Worm (Caenorhabditis elegans): ENCODE results near the gene hsp-17.

The hsp-17 gene

ce11 chrV:8428585-8429414 is 43.1 kb upstream of the hsp-17 start:
- TF ChIP-seq nhr-90 (tag; optimal IDR thresholded peaks at IDR 0.05; ENCODE audit: poor library complexity) = no peak
- TF ChIP-seq F16B12.6 (tag; optimal IDR thresholded peaks at IDR 0.05) = no peak
- TF ChIP-seq lin-39 (tag; optimal IDR thresholded peaks at IDR 0.05) = no peak
- TF ChIP-seq snpc-4 (tag; optimal IDR thresholded peaks at IDR 0.05) = no peak
- no peak for TF ChIP-seq aly-2 (tag; optimal IDR thresholded peaks at IDR 0.05)
- no peak for TF ChIP-seq efl-3 (GFP tag; optimal IDR thresholded peaks at IDR 0.05)
- TF ChIP-seq sox-4 (tag; optimal IDR thresholded peaks at IDR 0.05) = no peak
- TF ChIP-seq vab-15 (tag; optimal IDR thresholded peaks at IDR 0.05) = no peak
- TF ChIP-seq nhr-237 (tag; optimal IDR thresholded peaks at IDR 0.05) = no peak
- no peak for TF ChIP-seq grh-1 (GFP tag; IDR thresholded peaks at IDR 0.05)
- peak; percentile 7 for TF ChIP-seq irx-1 (tag; optimal IDR thresholded peaks at IDR 0.05)
- peak; percentile 53 for TF ChIP-seq mep-1 (tag; optimal IDR thresholded peaks at IDR 0.05)
- no peak for TF ChIP-seq lin-13 (GFP tag; optimal IDR thresholded peaks at IDR 0.05)
- TF ChIP-seq nhr-85 (tag) = peak; percentile 53
- TF ChIP-seq blmp-1 (tag; optimal IDR thresholded peaks at IDR 0.05) = no peak
- TF ChIP-seq nhr-19 (GFP tag; conservative IDR thresholded peaks at IDR 0.05) = peak; percentile 41
- peak; percentile 21 for TF ChIP-seq fos-1 (tag; optimal IDR thresholded peaks at IDR 0.05)
- peak; percentile 66 for TF ChIP-seq nhr-71 (tag; optimal IDR thresholded peaks at IDR 0.05)
- TF ChIP-seq Y116A8C.19 (tag; optimal IDR thresholded peaks at IDR 0.05; ENCODE audit: borderline replicate concordance) = no peak
- peak in 2 of 3 experiments; percentile 12 to 34 for TF ChIP-seq ceh-82 (tag; optimal IDR thresholded peaks at IDR 0.05)
- TF ChIP-seq ets-5 (GFP tag; IDR thresholded peaks at IDR 0.05) = no peak
- no peak for TF ChIP-seq hlh-17 (GFP tag; optimal IDR thresholded peaks at IDR 0.05; ENCODE audit: borderline replicate concordance)
- no peak for TF ChIP-seq lir-3 (tag; optimal IDR thresholded peaks at IDR 0.05; ENCODE audit: poor library complexity)
- no peak for TF ChIP-seq hlh-4 (tag; optimal IDR thresholded peaks at IDR 0.05)
- no peak for TF ChIP-seq mef-2 (tag; optimal IDR thresholded peaks at IDR 0.05)
- TF ChIP-seq aha-1 (tag; optimal IDR thresholded peaks at IDR 0.05) = no peak
- no peak for TF ChIP-seq egl-27 (tag; optimal IDR thresholded peaks at IDR 0.05)
- TF ChIP-seq mab-9 (GFP tag; IDR thresholded peaks at IDR 0.05) = no peak
- peak; percentile 22 for TF ChIP-seq tbx-2 (tag; optimal IDR thresholded peaks at IDR 0.05)
- TF ChIP-seq zip-4 (GFP tag; optimal IDR thresholded peaks at IDR 0.05) = no peak
- TF ChIP-seq egl-13 (tag; optimal IDR thresholded peaks at IDR 0.05) = no peak
- no peak for TF ChIP-seq elt-3 (tag; optimal IDR thresholded peaks at IDR 0.05)
- TF ChIP-seq xbp-1 (tag; optimal IDR thresholded peaks at IDR 0.05) = peak; percentile 10
- peak; percentile 40 for TF ChIP-seq swsn-7 (tag; optimal IDR thresholded peaks at IDR 0.05)
- no peak for TF ChIP-seq ama-1 (optimal IDR thresholded peaks at IDR 0.05)
- peak; percentile 42 for TF ChIP-seq nhr-47 (tag; optimal IDR thresholded peaks at IDR 0.05)
- no peak for TF ChIP-seq ceh-8 (GFP tag; optimal IDR thresholded peaks at IDR 0.05)
- no peak for TF ChIP-seq ceh-90 (tag; optimal IDR thresholded peaks at IDR 0.05)
- no peak for TF ChIP-seq sptf-1 (tag; optimal IDR thresholded peaks at IDR 0.05)
- no peak for TF ChIP-seq elt-2 (tag; optimal IDR thresholded peaks at IDR 0.05)
- no peak for TF ChIP-seq nhr-77 (tag; optimal IDR thresholded peaks at IDR 0.05)
- no peak for TF ChIP-seq fkh-8 (tag; optimal IDR thresholded peaks at IDR 0.05)
- TF ChIP-seq nhr-84 (tag; optimal IDR thresholded peaks at IDR 0.05) = no peak
- TF ChIP-seq unc-86 (tag; optimal IDR thresholded peaks at IDR 0.05) = peak; percentile 28
- no peak for TF ChIP-seq C16A3.4 (tag; optimal IDR thresholded peaks at IDR 0.05)
- peak; percentile 64 for TF ChIP-seq dsc-1 (tag; optimal IDR thresholded peaks at IDR 0.05)
- TF ChIP-seq sup-37 (GFP tag; optimal IDR thresholded peaks at IDR 0.05) = no peak
- TF ChIP-seq dpl-1 (GFP tag; optimal IDR thresholded peaks at IDR 0.05) = no peak
- TF ChIP-seq unc-130 (tag; optimal IDR thresholded peaks at IDR 0.05) = peak; percentile 5
- TF ChIP-seq ceh-63 (GFP tag; optimal IDR thresholded peaks at IDR 0.05) = no peak
- no peak for TF ChIP-seq ztf-4 (tag; optimal IDR thresholded peaks at IDR 0.05)
